Fruit fly (Drosophila melanogaster): ENCODE measurements around the gene CG5439.
A peak's percentile ranks its signal among the peaks of the same experiment; 100 is the strongest.

Gene CG5439

dm6 chr2L:13191894-13192293 is 14.9 kb downstream of the CG5439 start, which contains the start of the genes CG16974 and Edem2 (continued):
- TF ChIP-seq CHES-1-like (GFP tag; optimal IDR thresholded peaks at IDR 0.05) (no peak), Eip74EF (GFP tag; optimal IDR thresholded peaks at IDR 0.05) (no peak), CG34376 (GFP tag; optimal IDR thresholded peaks at IDR 0.05) (peak; percentile 44), CG16779 (GFP tag; IDR thresholded peaks at IDR 0.05) (no peak), Dll (GFP tag; IDR thresholded peaks at IDR 0.05; ENCODE audit: partially characterized antibody) (no peak), HHEX (GFP tag; optimal IDR thresholded peaks at IDR 0.05) (no peak), chinmo (GFP tag; IDR thresholded peaks at IDR 0.05; ENCODE audit: partially characterized antibody) (no peak), ftz-f1 (GFP tag; optimal IDR thresholded peaks at IDR 0.05) (peak; percentile 39), Mad (GFP tag; optimal IDR thresholded peaks at IDR 0.05) (peak; percentile 54), Dbx (GFP tag; IDR thresholded peaks at IDR 0.05) (peak; percentile 59; the same call in 2 of the 3 replicates), ttk (GFP tag; IDR thresholded peaks at IDR 0.05) (peak; percentile 60), C15 (GFP tag; IDR thresholded peaks at IDR 0.05) (no peak), Asciz (GFP tag; optimal IDR thresholded peaks at IDR 0.05) (no peak), Sry-δ (GFP tag; optimal IDR thresholded peaks at IDR 0.05) (peak; percentile 3), Camta (GFP tag; optimal IDR thresholded peaks at IDR 0.05) (peak; percentile 14), tin (GFP tag; optimal IDR thresholded peaks at IDR 0.05) (peak; percentile 79), CG32532 (GFP tag; IDR thresholded peaks at IDR 0.05) (peak; percentile 71), Hr39 (optimal IDR thresholded peaks at IDR 0.05) (no peak), CG15696 (tag; optimal IDR thresholded peaks at IDR 0.05) (no peak), ken (GFP tag; IDR thresholded peaks at IDR 0.05) (peak; percentile 79), Gsc (GFP tag; IDR thresholded peaks at IDR 0.05) (no peak), CG8388 (GFP tag; optimal IDR thresholded peaks at IDR 0.05) (no peak), Ptx1 (GFP tag; IDR thresholded peaks at IDR 0.05) (peak; percentile 88), Atf3 (GFP tag; optimal IDR thresholded peaks at IDR 0.05) (no peak), eyg (GFP tag; optimal IDR thresholded peaks at IDR 0.05) (no peak), CG5180 (GFP tag; optimal IDR thresholded peaks at IDR 0.05) (no peak), CG13624 (GFP tag; optimal IDR thresholded peaks at IDR 0.05) (no peak), E2f1 (GFP tag; IDR thresholded peaks at IDR 0.05) (peak; percentile 64), CG11093 (GFP tag; IDR thresholded peaks at IDR 0.05) (peak; percentile 65; the same call in 2 of the 3 replicates), pros (GFP tag; optimal IDR thresholded peaks at IDR 0.05) (no peak), CG12391 (tag; optimal IDR thresholded peaks at IDR 0.05) (peak; percentile 91), CG12299 (tag; optimal IDR thresholded peaks at IDR 0.05) (peak; percentile 69), Dp (GFP tag; optimal IDR thresholded peaks at IDR 0.05) (peak; percentile 29), onecut (GFP tag; IDR thresholded peaks at IDR 0.05) (no peak), unpg (GFP tag; optimal IDR thresholded peaks at IDR 0.05) (no peak), CG1529 (GFP tag; optimal IDR thresholded peaks at IDR 0.05) (no peak), fd64A (GFP tag; optimal IDR thresholded peaks at IDR 0.05) (no peak), CG4424 (GFP tag; optimal IDR thresholded peaks at IDR 0.05) (no peak), CG2875 (GFP tag; optimal IDR thresholded peaks at IDR 0.05) (no peak), gt (GFP tag; IDR thresholded peaks at IDR 0.05) (no peak), mld (GFP tag; IDR thresholded peaks at IDR 0.05; ENCODE audit: partially characterized antibody) (no peak), nerfin-1 (tag; optimal IDR thresholded peaks at IDR 0.05) (no peak), HLHmδ (GFP tag; optimal IDR thresholded peaks at IDR 0.05) (no peak), Trl (optimal IDR thresholded peaks at IDR 0.05) (no peak), Trl (GFP tag; optimal IDR thresholded peaks at IDR 0.05) (no peak), TFAM (GFP tag; optimal IDR thresholded peaks at IDR 0.05) (no peak), CG17612 (GFP tag; IDR thresholded peaks at IDR 0.05) (no peak), cg (GFP tag; optimal IDR thresholded peaks at IDR 0.05) (no peak), twi (tag; optimal IDR thresholded peaks at IDR 0.05) (no peak), gro (GFP tag; optimal IDR thresholded peaks at IDR 0.05) (no peak), Myb (GFP tag; optimal IDR thresholded peaks at IDR 0.05) (no peak), CG3847 (GFP tag; IDR thresholded peaks at IDR 0.05) (peak; percentile 84)
